Worm (Caenorhabditis elegans): ENCODE results near the gene che-10.

- TF ChIP-seq cebp-2 (GFP tag; IDR thresholded peaks at IDR 0.05) (no peak), snpc-4 (GFP tag; optimal IDR thresholded peaks at IDR 0.05) (no peak), snpc-4 (tag; optimal IDR thresholded peaks at IDR 0.05) (no peak), ceh-79 (tag; optimal IDR thresholded peaks at IDR 0.05) (no peak), chd-7 (tag; optimal IDR thresholded peaks at IDR 0.05) (no peak), hsf-1 (GFP tag; IDR thresholded peaks at IDR 0.05) (no peak), dpl-1 (GFP tag; optimal IDR thresholded peaks at IDR 0.05) (no peak), egrh-3 (GFP tag; IDR thresholded peaks at IDR 0.05) (no peak)
These were observed 36.0 kb upstream of the che-10 start for ce11 chrII:4674188-4674587.

Measured in whole organism, young adult.